Fruit fly (Drosophila melanogaster) whole organism, embryonic: ENCODE data around the gene CG12446.

ENCODE experiments used
- Blimp-1 ChIP-seq: fragments of 200-800 bp; sonication (Bioruptor generic); optimal IDR thresholded peaks from 3 replicates; lab custom pipeline; 2018; ENCODE audit warnings: missing biosample characterization, missing genetic modification characterization, mild to moderate bottlenecking, moderate library complexity, missing genetic modification reagents
- CG10565 ChIP-seq: fragments of 200-800 bp; sonication (Bioruptor generic); optimal IDR thresholded peaks from 3 replicates; lab custom pipeline; 2016; ENCODE audit warnings: missing biosample characterization, mild to moderate bottlenecking, missing genetic modification characterization
- CG11723 ChIP-seq: fragments of 200-800 bp; sonication (Bioruptor generic); optimal IDR thresholded peaks from 2 replicates; lab custom pipeline; 2017; ENCODE audit warnings: missing biosample characterization, mild to moderate bottlenecking, missing genetic modification characterization
- CG6854 ChIP-seq: fragments of 200-800 bp; sonication (Bioruptor generic); optimal IDR thresholded peaks from 3 replicates; lab custom pipeline; 2017; ENCODE audit warnings: missing biosample characterization, mild to moderate bottlenecking, missing genetic modification characterization
- CG7963 ChIP-seq: fragments of 200-800 bp; sonication (Bioruptor generic); IDR thresholded peaks from 3 replicates; pipeline ENCODE4 v1.3.6; 2022; ENCODE audit warnings: missing biosample characterization, missing genetic modification characterization; ENCODE audit not compliant: partially characterized antibody
- Hr78 ChIP-seq, 2 experiments: fragments of 200-800 bp in 1 of 2; fragments of >200 bp in 1 of 2; sonication (Bioruptor generic) in 1 of 2; optimal IDR thresholded peaks; 2 replicates each; lab custom pipeline; 2017 to 2019; ENCODE audit warnings: missing biosample characterization in 2 of 2, missing genetic modification characterization in 2 of 2, mild to moderate bottlenecking in 1 of 2, moderate library complexity in 1 of 2
- NFAT ChIP-seq: fragments of 200-800 bp; sonication (Bioruptor generic); IDR thresholded peaks from 2 replicates; pipeline ENCODE4 v1.3.6; 2022; ENCODE audit warnings: missing biosample characterization, missing genetic modification characterization
- fd96Cb ChIP-seq: fragments of 200-800 bp; sonication (Bioruptor generic); optimal IDR thresholded peaks from 2 replicates; lab custom pipeline; 2018; ENCODE audit warnings: missing biosample characterization, mild to moderate bottlenecking, missing genetic modification characterization, moderate library complexity
- gro ChIP-seq: fragments of 200-800 bp; sonication (Bioruptor generic); optimal IDR thresholded peaks from 2 replicates; lab custom pipeline; 2016; ENCODE audit warnings: missing biosample characterization, missing genetic modification characterization
- jigr1 ChIP-seq: fragments of 200-800 bp; sonication (Bioruptor generic); IDR thresholded peaks from 3 replicates; pipeline ENCODE4 v1.3.6; 2022; ENCODE audit warnings: missing biosample characterization, missing genetic modification characterization
- klu ChIP-seq: fragments of 200-800 bp; sonication (Bioruptor generic); IDR thresholded peaks from 2 replicates; pipeline ENCODE4 v1.3.6; 2022; ENCODE audit warnings: missing biosample characterization, missing genetic modification characterization
- sisA ChIP-seq: fragments of 200-800 bp; sonication (Bioruptor generic); IDR thresholded peaks from 2 replicates; pipeline ENCODE4 v1.3.6; 2022; ENCODE audit warnings: missing biosample characterization, missing genetic modification characterization
- twi ChIP-seq: fragments of 200-800 bp; optimal IDR thresholded peaks from 2 replicates; lab custom pipeline; 2019; ENCODE audit warnings: missing biosample characterization, mild to moderate bottlenecking, missing genetic modification characterization, moderate library complexity
- usp ChIP-seq: fragments of >200 bp; optimal IDR thresholded peaks from 2 replicates; lab custom pipeline; 2017; ENCODE audit warnings: missing biosample characterization, missing genetic modification characterization

dm6 chrX:22796073-22796472 lies 15.7 kb downstream of the CG12446 start:
- no peak for TF ChIP-seq twi
- TF ChIP-seq usp: no peak
- no peak for TF ChIP-seq CG7963 (GFP tag; lab: Robert Waterston, UW)
- no peak for TF ChIP-seq CG11723 (GFP tag; lab: Kevin White, UChicago)
- TF ChIP-seq jigr1: no peak
- no peak for TF ChIP-seq fd96Cb
- no peak for TF ChIP-seq NFAT (GFP tag; lab: Robert Waterston, UW)
- no peak for TF ChIP-seq gro (GFP tag; lab: Kevin White, UChicago)
- no peak for TF ChIP-seq CG6854
- no peak for TF ChIP-seq Blimp-1 (GFP tag; lab: Kevin White, UChicago)
- TF ChIP-seq Hr78 (GFP tag; optimal IDR thresholded peaks at IDR 0.05; lab: Kevin White, UChicago): no peak
- no peak for TF ChIP-seq CG10565 (GFP tag; lab: Kevin White, UChicago)
- TF ChIP-seq sisA: no peak
- no peak for TF ChIP-seq klu (GFP tag; lab: Robert Waterston, UW)
